Fruit fly (Drosophila melanogaster) whole organism, embryonic: Measurements from ENCODE around the gene lin-52.

ENCODE experiments used
- ATbp ChIP-seq: fragments of 200-800 bp; sonication (Bioruptor generic); optimal IDR thresholded peaks from 2 replicates; lab custom pipeline; 2017; ENCODE audit warnings: missing biosample characterization, mild to moderate bottlenecking, missing genetic modification characterization, missing genetic modification reagents
- Adf1 ChIP-seq: fragments of 200-800 bp; sonication (Bioruptor generic); IDR thresholded peaks from 2 replicates; pipeline ENCODE4 v1.3.6; 2022; ENCODE audit warnings: missing biosample characterization, missing genetic modification characterization
- Atf3 ChIP-seq: fragments of 200-800 bp; sonication (Bioruptor generic); optimal IDR thresholded peaks from 3 replicates; lab custom pipeline; 2016; ENCODE audit warnings: missing biosample characterization, missing genetic modification characterization
- CG1024 ChIP-seq: fragments of 200-800 bp; sonication (Bioruptor generic); IDR thresholded peaks from 2 replicates; pipeline ENCODE4 v1.3.6; 2022; ENCODE audit warnings: missing biosample characterization, missing genetic modification characterization
- CG11093 ChIP-seq: fragments of 200-800 bp; sonication (Bioruptor generic); IDR thresholded peaks from 3 replicates; pipeline ENCODE4 v1.3.6; 2022; ENCODE audit warnings: missing biosample characterization, missing genetic modification characterization
- CG11695 ChIP-seq: fragments of 200-800 bp; sonication (Bioruptor generic); IDR thresholded peaks from 3 replicates; pipeline ENCODE4 v1.3.6; 2022; ENCODE audit warnings: missing biosample characterization, missing genetic modification characterization
- CG12236 ChIP-seq: fragments of 200-800 bp; sonication (Bioruptor generic); optimal IDR thresholded peaks from 2 replicates; lab custom pipeline; 2016; ENCODE audit warnings: missing biosample characterization, missing genetic modification characterization
- CG13424 ChIP-seq: fragments of 200-800 bp; sonication (Bioruptor generic); optimal IDR thresholded peaks from 2 replicates; lab custom pipeline; 2019; ENCODE audit warnings: missing biosample characterization, mild to moderate bottlenecking, missing genetic modification characterization, moderate library complexity
- CG13624 ChIP-seq: fragments of 200-800 bp; sonication (Bioruptor generic); optimal IDR thresholded peaks from 2 replicates; lab custom pipeline; 2016; ENCODE audit warnings: missing biosample characterization, missing genetic modification characterization
- CG1529 ChIP-seq: fragments of 200-800 bp; sonication (Bioruptor generic); optimal IDR thresholded peaks from 3 replicates; lab custom pipeline; 2018; ENCODE audit warnings: missing biosample characterization, missing genetic modification characterization
- CG15479 ChIP-seq: fragments of 200-800 bp; sonication (Bioruptor generic); optimal IDR thresholded peaks from 3 replicates; lab custom pipeline; 2019; ENCODE audit warnings: missing biosample characterization, mild to moderate bottlenecking, missing genetic modification characterization, moderate library complexity
- CG17829 ChIP-seq: fragments of 200-800 bp; optimal IDR thresholded peaks from 2 replicates; lab custom pipeline; 2019; ENCODE audit warnings: missing biosample characterization, mild to moderate bottlenecking, missing genetic modification characterization, moderate library complexity
- CG4424 ChIP-seq: fragments of 200-800 bp; sonication (Bioruptor generic); optimal IDR thresholded peaks from 3 replicates; lab custom pipeline; 2016; ENCODE audit warnings: missing biosample characterization, missing genetic modification characterization
- CG4730 ChIP-seq: fragments of 200-800 bp; sonication (Bioruptor generic); IDR thresholded peaks from 2 replicates; pipeline ENCODE4 v1.3.6; 2022; ENCODE audit warnings: missing biosample characterization, missing genetic modification characterization
- CG5180 ChIP-seq: fragments of 200-800 bp; sonication (Bioruptor generic); optimal IDR thresholded peaks from 3 replicates; lab custom pipeline; 2017; ENCODE audit warnings: missing biosample characterization, missing genetic modification characterization, mild to moderate bottlenecking, moderate library complexity, missing genetic modification reagents
- CG6765 ChIP-seq: fragments of 200-800 bp; sonication (Bioruptor generic); optimal IDR thresholded peaks from 3 replicates; lab custom pipeline; 2017; ENCODE audit warnings: missing biosample characterization, mild to moderate bottlenecking, missing genetic modification characterization
- CG7745 ChIP-seq: fragments of 200-800 bp; sonication (Bioruptor generic); optimal IDR thresholded peaks from 2 replicates; lab custom pipeline; 2018; ENCODE audit warnings: missing biosample characterization, mild to moderate bottlenecking, missing genetic modification characterization, moderate library complexity
- CG8089 ChIP-seq: fragments of 200-800 bp; sonication (Bioruptor generic); optimal IDR thresholded peaks from 3 replicates; lab custom pipeline; 2016; ENCODE audit warnings: missing biosample characterization, missing genetic modification characterization
- CG8924 ChIP-seq: fragments of 200-800 bp; optimal IDR thresholded peaks from 3 replicates; lab custom pipeline; 2019; ENCODE audit warnings: missing biosample characterization, mild to moderate bottlenecking, missing genetic modification characterization, moderate library complexity
- Chrac-16 ChIP-seq: fragments of 200-800 bp; sonication (Bioruptor generic); optimal IDR thresholded peaks from 3 replicates; lab custom pipeline; 2016; ENCODE audit warnings: missing biosample characterization, missing genetic modification characterization
- Dip2 ChIP-seq: fragments of 200-800 bp; sonication (Bioruptor generic); IDR thresholded peaks from 2 replicates; pipeline ENCODE4 v1.3.6; 2022; ENCODE audit warnings: missing biosample characterization, missing genetic modification characterization
- Dp ChIP-seq: fragments of 200-800 bp; sonication (Bioruptor generic); optimal IDR thresholded peaks from 2 replicates; lab custom pipeline; 2018; ENCODE audit warnings: missing biosample characterization, mild to moderate bottlenecking, missing genetic modification characterization, moderate library complexity
- Eip74EF ChIP-seq, 2 experiments: fragments of 200-800 bp in 1 of 2; fragments of >200 bp in 1 of 2; sonication (Bioruptor generic) in 1 of 2; optimal IDR thresholded peaks; 2 replicates each; lab custom pipeline; 2017 to 2019; ENCODE audit warnings: missing biosample characterization in 2 of 2, missing genetic modification characterization in 2 of 2, mild to moderate bottlenecking in 1 of 2, moderate library complexity in 1 of 2
- HmgD ChIP-seq: fragments of 200-800 bp; sonication (Bioruptor generic); optimal IDR thresholded peaks from 3 replicates; lab custom pipeline; 2016; ENCODE audit warnings: missing biosample characterization, missing genetic modification characterization
- HmgZ ChIP-seq: fragments of 200-800 bp; sonication (Bioruptor generic); optimal IDR thresholded peaks from 2 replicates; lab custom pipeline; 2018; ENCODE audit warnings: missing biosample characterization, mild to moderate bottlenecking, missing genetic modification characterization
- Hmr ChIP-seq: fragments of 200-800 bp; sonication (Bioruptor generic); optimal IDR thresholded peaks from 3 replicates; lab custom pipeline; 2017; ENCODE audit warnings: mild to moderate bottlenecking, missing biosample characterization, missing genetic modification reagents, missing genetic modification characterization
- Lim3 ChIP-seq: fragments of 200-800 bp; sonication (Bioruptor generic); IDR thresholded peaks from 2 replicates; pipeline ENCODE4 v1.3.6; 2022; ENCODE audit warnings: missing biosample characterization, missing genetic modification characterization
- Lpt ChIP-seq: fragments of >200 bp; optimal IDR thresholded peaks from 2 replicates; lab custom pipeline; 2018; ENCODE audit warnings: missing biosample characterization, missing genetic modification characterization
- Myb ChIP-seq: fragments of 200-800 bp; sonication (Bioruptor generic); optimal IDR thresholded peaks from 2 replicates; lab custom pipeline; 2016; ENCODE audit warnings: missing biosample characterization, missing genetic modification characterization
- Opbp ChIP-seq: fragments of 200-800 bp; sonication (Bioruptor generic); IDR thresholded peaks from 3 replicates; pipeline ENCODE4 v1.3.6; 2022; ENCODE audit warnings: missing biosample characterization, missing genetic modification characterization; ENCODE audit not compliant: partially characterized antibody
- Pdp1 ChIP-seq, 2 experiments: fragments of 200-800 bp; sonication (Bioruptor generic); optimal IDR thresholded peaks; 3 replicates each; lab custom pipeline; 2016; ENCODE audit warnings: missing biosample characterization in 2 of 2, missing genetic modification characterization in 2 of 2, mild to moderate bottlenecking in 1 of 2, moderate library complexity in 1 of 2
- Rx ChIP-seq: fragments of 200-800 bp; sonication (Bioruptor generic); IDR thresholded peaks from 2 replicates; pipeline ENCODE4 v1.3.6; 2022; ENCODE audit warnings: missing biosample characterization, missing genetic modification characterization
- Sox100B ChIP-seq: fragments of 200-800 bp; sonication (Bioruptor generic); optimal IDR thresholded peaks from 3 replicates; lab custom pipeline; 2018; ENCODE audit warnings: missing biosample characterization, mild to moderate bottlenecking, missing genetic modification characterization
- Spps ChIP-seq: fragments of 200-800 bp; sonication (Bioruptor generic); optimal IDR thresholded peaks from 2 replicates; lab custom pipeline; 2018; ENCODE audit warnings: missing biosample characterization, mild to moderate bottlenecking, missing genetic modification characterization
- Sry-δ ChIP-seq: fragments of 200-800 bp; sonication (Bioruptor generic); optimal IDR thresholded peaks from 2 replicates; lab custom pipeline; 2016; ENCODE audit warnings: missing biosample characterization, missing genetic modification characterization
- Tbp ChIP-seq: fragments of >200 bp; optimal IDR thresholded peaks from 2 replicates; lab custom pipeline; 2018; ENCODE audit warnings: missing biosample characterization, missing genetic modification characterization
- YL-1 ChIP-seq: fragments of 200-800 bp; sonication (Bioruptor generic); optimal IDR thresholded peaks from 3 replicates; lab custom pipeline; 2017; ENCODE audit warnings: missing biosample characterization, mild to moderate bottlenecking, missing genetic modification characterization
- aop ChIP-seq: fragments of 200-800 bp; sonication (Bioruptor generic); IDR thresholded peaks from 2 replicates; pipeline ENCODE4 v1.3.6; 2022; ENCODE audit warnings: missing biosample characterization, missing genetic modification characterization
- chn ChIP-seq: fragments of 200-800 bp; sonication (Bioruptor generic); optimal IDR thresholded peaks from 2 replicates; lab custom pipeline; 2016; ENCODE audit warnings: missing biosample characterization, missing genetic modification characterization
- eve ChIP-seq, 2 experiments: fragments of >200 bp; optimal IDR thresholded peaks; 2 replicates each; lab custom pipeline; 2017; ENCODE audit warnings: missing biosample characterization in 2 of 2, missing genetic modification characterization in 2 of 2
- ftz-f1 ChIP-seq: fragments of 200-800 bp; sonication (Bioruptor generic); optimal IDR thresholded peaks from 2 replicates; lab custom pipeline; 2016; ENCODE audit warnings: missing biosample characterization, missing genetic modification characterization
- mld ChIP-seq: fragments of 200-800 bp; sonication (Bioruptor generic); IDR thresholded peaks from 3 replicates; pipeline ENCODE4 v1.3.6; 2022; ENCODE audit warnings: missing biosample characterization, missing genetic modification characterization; ENCODE audit not compliant: partially characterized antibody
- nom ChIP-seq: fragments of 200-800 bp; sonication (Bioruptor generic); optimal IDR thresholded peaks from 2 replicates; lab custom pipeline; 2017; ENCODE audit warnings: missing biosample characterization, missing genetic modification characterization, mild to moderate bottlenecking, moderate library complexity, missing genetic modification reagents
- otp ChIP-seq: fragments of 200-800 bp; sonication (Bioruptor generic); IDR thresholded peaks from 3 replicates; pipeline ENCODE4, ENCODE4 v1.3.6; 2022; ENCODE audit warnings: missing biosample characterization, missing genetic modification characterization
- pfk ChIP-seq: fragments of 200-800 bp; sonication (Bioruptor generic); optimal IDR thresholded peaks from 2 replicates; lab custom pipeline; 2018; ENCODE audit warnings: missing biosample characterization, mild to moderate bottlenecking, missing genetic modification characterization, moderate library complexity
- pho ChIP-seq: fragments of 200-800 bp; sonication (Bioruptor generic); optimal IDR thresholded peaks from 2 replicates; lab custom pipeline; 2016; ENCODE audit warnings: missing biosample characterization, missing genetic modification characterization
- sens-2 ChIP-seq: fragments of 200-800 bp; sonication (Bioruptor generic); IDR thresholded peaks from 2 replicates; pipeline ENCODE4 v1.3.6; 2022; ENCODE audit warnings: missing biosample characterization, missing genetic modification characterization
- sqz ChIP-seq: fragments of 200-800 bp; sonication (Bioruptor generic); optimal IDR thresholded peaks from 3 replicates; lab custom pipeline; 2018; ENCODE audit warnings: missing biosample characterization, mild to moderate bottlenecking, missing genetic modification characterization
- stc ChIP-seq: fragments of 200-800 bp; sonication (Bioruptor generic); IDR thresholded peaks from 2 replicates; pipeline ENCODE4 v1.3.6; 2022; ENCODE audit warnings: missing biosample characterization, missing genetic modification characterization
- vnd ChIP-seq: fragments of 200-800 bp; sonication (Bioruptor generic); IDR thresholded peaks from 3 replicates; pipeline ENCODE4 v1.3.6; 2022; ENCODE audit warnings: missing biosample characterization, missing genetic modification characterization; ENCODE audit not compliant: partially characterized antibody
- zfh2 ChIP-seq: fragments of 200-800 bp; sonication (Bioruptor generic); optimal IDR thresholded peaks from 2 replicates; lab custom pipeline; 2016; ENCODE audit warnings: missing biosample characterization, missing genetic modification characterization

The lin-52 gene

dm6 chrX:5705899-5706312, 48.9 kb downstream of the lin-52 start (continued):
- TF ChIP-seq CG11695 (peak; percentile 90), CG8924 (tag; lab: Kevin White, UChicago) (peak; percentile 88), CG17829 (tag; lab: Kevin White, UChicago) (peak; percentile 78), YL-1 (no peak), vnd (GFP tag; lab: Robert Waterston, UW) (no peak), Adf1 (peak; percentile 55), stc (peak; percentile 88), Spps (tag; lab: Kevin White, UChicago) (no peak), Chrac-16 (peak; percentile 64), CG13624 (GFP tag; lab: Kevin White, UChicago) (peak; percentile 68), Dip2 (peak; percentile 41; the same call in 1 of the 2 replicates), ftz-f1 (peak; percentile 13), CG4424 (GFP tag; lab: Kevin White, UChicago) (peak; percentile 78), Dp (GFP tag; lab: Kevin White, UChicago) (no peak), CG4730 (GFP tag; lab: Robert Waterston, UW) (peak; percentile 88), pho (GFP tag; lab: Kevin White, UChicago) (peak; percentile 47), nom (GFP tag; lab: Kevin White, UChicago) (peak; percentile 62), CG1024 (peak; percentile 77), Pdp1 (GFP tag; optimal IDR thresholded peaks at IDR 0.05; lab: Kevin White, UChicago) (peak; percentile 85 to 90), Opbp (GFP tag; lab: Robert Waterston, UW) (no peak), CG5180 (GFP tag; lab: Kevin White, UChicago) (peak; percentile 80), eve (GFP tag; optimal IDR thresholded peaks at IDR 0.05; lab: Kevin White, UChicago) (no peak), zfh2 (peak; percentile 47), aop (GFP tag; lab: Robert Waterston, UW) (no peak), otp (GFP tag; lab: Robert Waterston, UW) (peak; percentile 76), CG1529 (GFP tag; lab: Kevin White, UChicago) (peak; percentile 44), pfk (GFP tag; lab: Kevin White, UChicago) (no peak), Atf3 (GFP tag; lab: Kevin White, UChicago) (peak; percentile 22), CG7745 (tag; lab: Kevin White, UChicago) (no peak), Lim3 (GFP tag; lab: Robert Waterston, UW) (peak; percentile 57; the same call in 1 of the 2 replicates), Rx (GFP tag; lab: Robert Waterston, UW) (peak; percentile 85), Myb (GFP tag; lab: Kevin White, UChicago) (peak; percentile 25), Eip74EF (GFP tag; optimal IDR thresholded peaks at IDR 0.05; lab: Kevin White, UChicago) (peak in 1 of 2 experiments; percentile 72), Sry-δ (peak; percentile 30), HmgZ (tag; lab: Kevin White, UChicago) (peak; percentile 68), sens-2 (peak; percentile 42; the same call in 1 of the 2 replicates), CG12236 (GFP tag; lab: Kevin White, UChicago) (no peak), Lpt (no peak), CG13424 (peak; percentile 79), Tbp (no peak), HmgD (no peak), CG6765 (peak; percentile 68), mld (no peak), chn (GFP tag; lab: Kevin White, UChicago) (peak; percentile 22), CG8089 (GFP tag; lab: Kevin White, UChicago) (peak; percentile 13), ATbp (GFP tag; lab: Kevin White, UChicago) (peak; percentile 85), CG15479 (GFP tag; lab: Kevin White, UChicago) (no peak), Hmr (GFP tag; lab: Kevin White, UChicago) (peak; percentile 88), CG11093 (GFP tag; lab: Robert Waterston, UW) (peak; percentile 90), Sox100B (GFP tag; lab: Kevin White, UChicago) (peak; percentile 79), sqz (GFP tag; lab: Kevin White, UChicago) (peak; percentile 57)
